Fruit fly (Drosophila melanogaster): ENCODE data around the gene CG10853.

Gene CG10853

dm6 chr3L:3902491-3903198, 45.0 kb upstream of the CG10853 start, which contains the start of gene Ubi-p63E (continued):
- TF ChIP-seq psq (GFP tag; optimal IDR thresholded peaks at IDR 0.05) (no peak), Lhr (GFP tag; optimal IDR thresholded peaks at IDR 0.05) (peak; percentile 11), zfh2 (GFP tag; optimal IDR thresholded peaks at IDR 0.05) (peak; percentile 50), CG13123 (GFP tag; optimal IDR thresholded peaks at IDR 0.05) (no peak), cwo (GFP tag; optimal IDR thresholded peaks at IDR 0.05) (peak; percentile 8), Sox100B (GFP tag; optimal IDR thresholded peaks at IDR 0.05) (peak; percentile 65), CG30403 (GFP tag; optimal IDR thresholded peaks at IDR 0.05) (peak; percentile 82), CG10321 (GFP tag; IDR thresholded peaks at IDR 0.05) (no peak), sqz (GFP tag; optimal IDR thresholded peaks at IDR 0.05) (peak; percentile 74), bigmax (GFP tag; optimal IDR thresholded peaks at IDR 0.05) (peak; percentile 21), CG3407 (GFP tag; optimal IDR thresholded peaks at IDR 0.05) (peak; percentile 22), Jarid2 (GFP tag; optimal IDR thresholded peaks at IDR 0.05) (peak; percentile 64), crp (GFP tag; optimal IDR thresholded peaks at IDR 0.05) (peak in 1 of 2 experiments; percentile 5), emc (GFP tag; optimal IDR thresholded peaks at IDR 0.05) (peak; percentile 28), Oaz (GFP tag; IDR thresholded peaks at IDR 0.05) (no peak), B-H2 (GFP tag; optimal IDR thresholded peaks at IDR 0.05) (peak; percentile 82), toy (GFP tag; IDR thresholded peaks at IDR 0.05) (no peak), CG13624 (GFP tag; optimal IDR thresholded peaks at IDR 0.05) (peak; percentile 56), CG9437 (GFP tag; optimal IDR thresholded peaks at IDR 0.05) (peak; percentile 63), CG3726 (GFP tag; IDR thresholded peaks at IDR 0.05) (no peak), CG17912 (GFP tag; optimal IDR thresholded peaks at IDR 0.05) (peak; percentile 88), BtbVII (GFP tag; optimal IDR thresholded peaks at IDR 0.05) (peak; percentile 33), phol (tag; optimal IDR thresholded peaks at IDR 0.05) (peak; percentile 47), NfI (GFP tag; optimal IDR thresholded peaks at IDR 0.05) (peak; percentile 55), chn (GFP tag; optimal IDR thresholded peaks at IDR 0.05) (peak; percentile 55), CG9817 (tag; optimal IDR thresholded peaks at IDR 0.05) (peak; percentile 63), CG4404 (GFP tag; IDR thresholded peaks at IDR 0.05) (no peak), Mes4 (GFP tag; optimal IDR thresholded peaks at IDR 0.05) (peak; percentile 35), Usf (GFP tag; optimal IDR thresholded peaks at IDR 0.05) (peak; percentile 58), CG9932 (GFP tag; IDR thresholded peaks at IDR 0.05) (no peak), zf30C (GFP tag; optimal IDR thresholded peaks at IDR 0.05) (peak; percentile 98), CG4820 (GFP tag; optimal IDR thresholded peaks at IDR 0.05) (peak; percentile 63), klu (GFP tag; IDR thresholded peaks at IDR 0.05) (no peak), ttk (GFP tag; IDR thresholded peaks at IDR 0.05) (no peak), Aef1 (GFP tag; IDR thresholded peaks at IDR 0.05) (no peak), CG2120 (GFP tag; optimal IDR thresholded peaks at IDR 0.05) (peak; percentile 81), Hr51 (GFP tag; optimal IDR thresholded peaks at IDR 0.05) (peak; percentile 19 to 66), CG16779 (GFP tag; IDR thresholded peaks at IDR 0.05) (no peak), gro (GFP tag; optimal IDR thresholded peaks at IDR 0.05) (peak; percentile 62), lbe (GFP tag; optimal IDR thresholded peaks at IDR 0.05) (peak; percentile 60), kay (GFP tag; optimal IDR thresholded peaks at IDR 0.05) (no peak), fu2 (GFP tag; optimal IDR thresholded peaks at IDR 0.05) (peak; percentile 70), mld (GFP tag; IDR thresholded peaks at IDR 0.05; ENCODE audit: partially characterized antibody) (no peak), nerfin-1 (tag; optimal IDR thresholded peaks at IDR 0.05) (peak; percentile 39), CG6683 (GFP tag; optimal IDR thresholded peaks at IDR 0.05) (no peak), Ets65A (GFP tag) (peak; percentile 96), ind (GFP tag; optimal IDR thresholded peaks at IDR 0.05) (peak; percentile 73), unc-4 (GFP tag; IDR thresholded peaks at IDR 0.05; ENCODE audit: partially characterized antibody) (no peak), CG1647 (GFP tag; optimal IDR thresholded peaks at IDR 0.05) (peak; percentile 63), Xbp1 (GFP tag; optimal IDR thresholded peaks at IDR 0.05) (peak; percentile 70)
